Fruit fly (Drosophila melanogaster) whole organism, embryonic: ENCODE data around the gene Ilp7.

Experiments
- C15 ChIP-seq: fragments of 200-800 bp; sonication (Bioruptor generic); IDR thresholded peaks from 3 replicates; pipeline ENCODE4 v1.3.6; 2022; ENCODE audit warnings: missing biosample characterization, missing genetic modification characterization
- CG10147 ChIP-seq: fragments of 200-800 bp; sonication (Bioruptor generic); optimal IDR thresholded peaks from 2 replicates; lab custom pipeline; 2019; ENCODE audit warnings: missing biosample characterization, mild to moderate bottlenecking, missing genetic modification characterization, moderate library complexity
- CG10267 ChIP-seq: fragments of 200-800 bp; sonication (Bioruptor generic); optimal IDR thresholded peaks from 2 replicates; lab custom pipeline; 2018; ENCODE audit warnings: missing biosample characterization, mild to moderate bottlenecking, missing genetic modification characterization, moderate library complexity
- CG11093 ChIP-seq: fragments of 200-800 bp; sonication (Bioruptor generic); IDR thresholded peaks from 3 replicates; pipeline ENCODE4 v1.3.6; 2022; ENCODE audit warnings: missing biosample characterization, missing genetic modification characterization
- CG14441 ChIP-seq: fragments of 200-800 bp; sonication (Bioruptor generic); IDR thresholded peaks from 2 replicates; pipeline ENCODE4 v1.3.6; 2022; ENCODE audit warnings: missing biosample characterization, missing genetic modification characterization
- CG14710 ChIP-seq: fragments of 200-800 bp; sonication (Bioruptor generic); optimal IDR thresholded peaks from 3 replicates; lab custom pipeline; 2019; ENCODE audit warnings: missing biosample characterization, mild to moderate bottlenecking, missing genetic modification characterization, moderate library complexity
- CG16813 ChIP-seq: fragments of 200-800 bp; sonication (Bioruptor generic); IDR thresholded peaks from 3 replicates; pipeline ENCODE4 v1.3.6; 2022; ENCODE audit warnings: missing biosample characterization, missing genetic modification characterization; ENCODE audit not compliant: partially characterized antibody
- CG16815 ChIP-seq: fragments of 200-800 bp; sonication (Bioruptor generic); optimal IDR thresholded peaks from 3 replicates; lab custom pipeline; 2017; ENCODE audit warnings: missing biosample characterization, mild to moderate bottlenecking, missing genetic modification characterization
- CG17361 ChIP-seq: fragments of 200-800 bp; sonication (Bioruptor generic); IDR thresholded peaks from 3 replicates; pipeline ENCODE4 v1.3.6; 2022; ENCODE audit warnings: missing biosample characterization, missing genetic modification characterization
- CG17612 ChIP-seq: fragments of 200-800 bp; sonication (Bioruptor generic); IDR thresholded peaks from 2 replicates; pipeline ENCODE4 v1.3.6; 2022; ENCODE audit warnings: missing biosample characterization, missing genetic modification characterization
- CG18599 ChIP-seq: fragments of 200-800 bp; sonication (Bioruptor generic); optimal IDR thresholded peaks from 3 replicates; lab custom pipeline; 2017; ENCODE audit warnings: missing biosample characterization, missing genetic modification characterization, mild to moderate bottlenecking, moderate library complexity, missing genetic modification reagents
- CG18619 ChIP-seq: fragments of 200-800 bp; sonication (Bioruptor generic); optimal IDR thresholded peaks from 3 replicates; lab custom pipeline; 2017; ENCODE audit warnings: missing biosample characterization, mild to moderate bottlenecking, missing genetic modification characterization
- CG31224 ChIP-seq: fragments of 200-800 bp; sonication (Bioruptor generic); IDR thresholded peaks from 2 replicates; pipeline ENCODE4 v1.3.6; 2022; ENCODE audit warnings: missing biosample characterization, missing genetic modification characterization
- CG32767 ChIP-seq: fragments of 200-800 bp; sonication (Bioruptor generic); IDR thresholded peaks from 2 replicates; pipeline ENCODE4 v1.3.6; 2022; ENCODE audit warnings: missing biosample characterization, missing genetic modification characterization
- CG3407 ChIP-seq: fragments of 200-800 bp; sonication (Bioruptor generic); optimal IDR thresholded peaks from 2 replicates; lab custom pipeline; 2018; ENCODE audit warnings: missing biosample characterization, mild to moderate bottlenecking, missing genetic modification characterization
- CG8290 ChIP-seq, 3 experiments: fragments of 200-800 bp; sonication (Bioruptor generic); optimal IDR thresholded peaks; 2 replicates each; lab custom pipeline; 2016 to 2019; ENCODE audit warnings: missing biosample characterization in 3 of 3, missing genetic modification characterization in 3 of 3, mild to moderate bottlenecking in 2 of 3, moderate library complexity in 1 of 3
- CG8359 ChIP-seq: fragments of 200-800 bp; sonication (Bioruptor generic); optimal IDR thresholded peaks from 2 replicates; lab custom pipeline; 2017; ENCODE audit warnings: missing biosample characterization, mild to moderate bottlenecking, missing genetic modification characterization, borderline replicate concordance
- CG8765 ChIP-seq: fragments of 200-800 bp; sonication (Bioruptor generic); IDR thresholded peaks from 2 replicates; pipeline ENCODE4 v1.3.6; 2022; ENCODE audit warnings: missing biosample characterization, missing genetic modification characterization
- CG9932 ChIP-seq: fragments of 200-800 bp; sonication (Bioruptor generic); IDR thresholded peaks from 2 replicates; pipeline ENCODE4 v1.3.6; 2022; ENCODE audit warnings: missing biosample characterization, missing genetic modification characterization
- Doc2 ChIP-seq: fragments of 200-800 bp; sonication (Bioruptor generic); IDR thresholded peaks from 2 replicates; pipeline ENCODE4 v1.3.6; 2022; ENCODE audit warnings: missing biosample characterization, missing genetic modification characterization
- Ets97D ChIP-seq: fragments of 200-800 bp; sonication (Bioruptor generic); optimal IDR thresholded peaks from 3 replicates; lab custom pipeline; 2016; ENCODE audit warnings: missing biosample characterization, missing genetic modification characterization
- HLH54F ChIP-seq: fragments of 200-800 bp; sonication (Bioruptor generic); optimal IDR thresholded peaks from 3 replicates; lab custom pipeline; 2016; ENCODE audit warnings: missing biosample characterization, missing genetic modification characterization
- Hmr ChIP-seq: fragments of 200-800 bp; sonication (Bioruptor generic); optimal IDR thresholded peaks from 3 replicates; lab custom pipeline; 2017; ENCODE audit warnings: mild to moderate bottlenecking, missing biosample characterization, missing genetic modification reagents, missing genetic modification characterization
- MESR4 ChIP-seq: fragments of 200-800 bp; sonication (Bioruptor generic); optimal IDR thresholded peaks from 2 replicates; lab custom pipeline; 2018; ENCODE audit warnings: missing biosample characterization, mild to moderate bottlenecking, missing genetic modification characterization, moderate library complexity
- MTF-1 ChIP-seq: fragments of 200-800 bp; sonication (Bioruptor generic); optimal IDR thresholded peaks from 2 replicates; lab custom pipeline; 2018; ENCODE audit warnings: missing biosample characterization, mild to moderate bottlenecking, missing genetic modification characterization, borderline replicate concordance
- NFAT ChIP-seq: fragments of 200-800 bp; sonication (Bioruptor generic); IDR thresholded peaks from 2 replicates; pipeline ENCODE4 v1.3.6; 2022; ENCODE audit warnings: missing biosample characterization, missing genetic modification characterization
- Ravus ChIP-seq: fragments of 200-800 bp; sonication (Bioruptor generic); IDR thresholded peaks from 2 replicates; pipeline ENCODE4 v1.3.6; 2022; ENCODE audit warnings: missing biosample characterization, missing genetic modification characterization
- Rx ChIP-seq: fragments of 200-800 bp; sonication (Bioruptor generic); IDR thresholded peaks from 2 replicates; pipeline ENCODE4 v1.3.6; 2022; ENCODE audit warnings: missing biosample characterization, missing genetic modification characterization
- Tbp ChIP-seq: fragments of >200 bp; optimal IDR thresholded peaks from 2 replicates; lab custom pipeline; 2018; ENCODE audit warnings: missing biosample characterization, missing genetic modification characterization
- ara ChIP-seq: fragments of 200-800 bp; sonication (Bioruptor generic); IDR thresholded peaks from 2 replicates; pipeline ENCODE4 v1.3.6; 2022; ENCODE audit warnings: missing biosample characterization, missing genetic modification characterization
- chinmo ChIP-seq: fragments of 200-800 bp; sonication (Bioruptor generic); IDR thresholded peaks from 4 replicates; pipeline ENCODE4 v1.3.6; 2022; ENCODE audit warnings: missing biosample characterization, missing genetic modification characterization; ENCODE audit not compliant: partially characterized antibody
- cwo ChIP-seq: fragments of 200-800 bp; sonication (Bioruptor generic); optimal IDR thresholded peaks from 3 replicates; lab custom pipeline; 2017; ENCODE audit warnings: missing biosample characterization, missing genetic modification characterization, mild to moderate bottlenecking, moderate library complexity, missing genetic modification reagents
- ems ChIP-seq: fragments of 200-800 bp; sonication (Bioruptor generic); optimal IDR thresholded peaks from 3 replicates; lab custom pipeline; 2016; ENCODE audit warnings: missing biosample characterization, missing genetic modification characterization
- en ChIP-seq: fragments of 200-800 bp; sonication (Bioruptor generic); optimal IDR thresholded peaks from 2 replicates; lab custom pipeline; 2016; ENCODE audit warnings: missing biosample characterization, missing genetic modification characterization
- eyg ChIP-seq: fragments of 200-800 bp; sonication (Bioruptor generic); optimal IDR thresholded peaks from 3 replicates; lab custom pipeline; 2016; ENCODE audit warnings: missing biosample characterization, missing genetic modification characterization
- jigr1 ChIP-seq: fragments of 200-800 bp; sonication (Bioruptor generic); IDR thresholded peaks from 3 replicates; pipeline ENCODE4 v1.3.6; 2022; ENCODE audit warnings: missing biosample characterization, missing genetic modification characterization
- knrl ChIP-seq: fragments of 200-800 bp; sonication (Bioruptor generic); IDR thresholded peaks from 3 replicates; pipeline ENCODE4 v1.3.6; 2022; ENCODE audit warnings: missing biosample characterization, missing genetic modification characterization; ENCODE audit not compliant: partially characterized antibody
- lov ChIP-seq, 2 experiments: fragments of 200-800 bp in 1 of 2; fragments of >200 bp in 1 of 2; sonication (Bioruptor generic) in 1 of 2; IDR thresholded peaks in 1 of 2; optimal IDR thresholded peaks in 1 of 2; 2 replicates in 1 of 2; 3 replicates in 1 of 2; pipeline versions ENCODE4 v1.3.6 to Lab custom; 2017 to 2022; ENCODE audit warnings: missing biosample characterization in 1 of 2, missing genetic modification characterization in 1 of 2
- maf-S ChIP-seq: fragments of 200-800 bp; sonication (Bioruptor generic); optimal IDR thresholded peaks from 2 replicates; lab custom pipeline; 2016; ENCODE audit warnings: missing biosample characterization, missing genetic modification characterization
- odd ChIP-seq: fragments of 200-800 bp; sonication (Bioruptor generic); optimal IDR thresholded peaks from 2 replicates; lab custom pipeline; 2017; ENCODE audit warnings: missing biosample characterization, mild to moderate bottlenecking, missing genetic modification characterization
- onecut ChIP-seq: fragments of 200-800 bp; sonication (Bioruptor generic); IDR thresholded peaks from 2 replicates; pipeline ENCODE4 v1.3.6; 2022; ENCODE audit warnings: missing biosample characterization, missing genetic modification characterization
- schlank ChIP-seq: fragments of 200-800 bp; sonication (Bioruptor generic); optimal IDR thresholded peaks from 2 replicates; lab custom pipeline; 2018; ENCODE audit warnings: missing biosample characterization, mild to moderate bottlenecking, missing genetic modification characterization
- stc ChIP-seq: fragments of 200-800 bp; sonication (Bioruptor generic); IDR thresholded peaks from 2 replicates; pipeline ENCODE4 v1.3.6; 2022; ENCODE audit warnings: missing biosample characterization, missing genetic modification characterization
- tll ChIP-seq, 2 experiments: fragments of 200-800 bp in 1 of 2; fragments of >200 bp in 1 of 2; sonication (Bioruptor generic) in 1 of 2; optimal IDR thresholded peaks; 2 replicates each; lab custom pipeline; 2017 to 2019; ENCODE audit warnings: missing biosample characterization in 2 of 2, missing genetic modification characterization in 2 of 2, mild to moderate bottlenecking in 1 of 2, moderate library complexity in 1 of 2
- unc-4 ChIP-seq: fragments of 200-800 bp; sonication (Bioruptor generic); IDR thresholded peaks from 2 replicates; pipeline ENCODE4 v1.3.6; 2022; ENCODE audit warnings: missing biosample characterization, missing genetic modification characterization; ENCODE audit not compliant: partially characterized antibody
- vvl ChIP-seq: fragments of 200-800 bp; sonication (Bioruptor generic); IDR thresholded peaks from 2 replicates; pipeline ENCODE4 v1.3.6; 2022; ENCODE audit warnings: missing biosample characterization, missing genetic modification characterization

Ilp7 gene

dm6 chrX:3686469-3687410, 19.3 kb downstream of the Ilp7 start (continued):
- peak; percentile 39; the same call in 1 of the 2 replicates for TF ChIP-seq CG8765 (GFP tag; lab: Robert Waterston, UW)
- 0 out of 3 replicates have a peak, but pooled peaks have one; percentile 36 for TF ChIP-seq jigr1 (GFP tag; lab: Robert Waterston, UW)
- TF ChIP-seq CG16813 (GFP tag; lab: Robert Waterston, UW): no peak
- peak; percentile 56 for TF ChIP-seq CG14441 (GFP tag; lab: Robert Waterston, UW)
- TF ChIP-seq Hmr (GFP tag; lab: Kevin White, UChicago): peak; percentile 16
- peak; percentile 27 for TF ChIP-seq en
- TF ChIP-seq CG18619 (GFP tag; lab: Kevin White, UChicago): peak; percentile 61
- no peak; the same call in 2 of the 3 replicates for TF ChIP-seq knrl
- peak; percentile 36 for TF ChIP-seq HLH54F
- TF ChIP-seq CG10267 (tag; lab: Kevin White, UChicago): peak; percentile 63
- peak; percentile 48 for TF ChIP-seq stc (GFP tag; lab: Robert Waterston, UW)
- TF ChIP-seq CG31224 (GFP tag; lab: Robert Waterston, UW): no peak
- no peak for TF ChIP-seq Ets97D (GFP tag; lab: Kevin White, UChicago)
- peak; percentile 72; the same call in 1 of the 3 replicates for TF ChIP-seq CG17361 (GFP tag; lab: Robert Waterston, UW)
- TF ChIP-seq MTF-1 (GFP tag; lab: Kevin White, UChicago): no peak
- no peak for TF ChIP-seq CG10147
- TF ChIP-seq NFAT (GFP tag; lab: Robert Waterston, UW): no peak
- TF ChIP-seq CG3407: peak; percentile 57
- peak; percentile 55; the same call in 2 of the 3 replicates for TF ChIP-seq CG11093 (GFP tag; lab: Robert Waterston, UW)
- peak; percentile 82 for TF ChIP-seq onecut (GFP tag; lab: Robert Waterston, UW)
- TF ChIP-seq CG32767 (GFP tag; lab: Robert Waterston, UW): peak; percentile 60; the same call in 1 of the 2 replicates
- peak; percentile 64; the same call in 1 of the 4 replicates for TF ChIP-seq chinmo (GFP tag; lab: Robert Waterston, UW)
- TF ChIP-seq cwo (GFP tag; lab: Kevin White, UChicago): peak; percentile 36
- no peak for TF ChIP-seq Doc2 (GFP tag; lab: Robert Waterston, UW)
- TF ChIP-seq schlank (tag; lab: Kevin White, UChicago): no peak
- TF ChIP-seq maf-S (GFP tag; lab: Kevin White, UChicago): peak; percentile 48
- no peak for TF ChIP-seq unc-4
- TF ChIP-seq Tbp (GFP tag; lab: Kevin White, UChicago): no peak
- no peak for TF ChIP-seq CG9932 (GFP tag; lab: Robert Waterston, UW)
- TF ChIP-seq vvl (GFP tag; lab: Robert Waterston, UW): peak; percentile 86
- TF ChIP-seq CG14710 (tag; lab: Kevin White, UChicago): peak; percentile 75
- peak; percentile 37 for TF ChIP-seq CG8290 (GFP tag; optimal IDR thresholded peaks at IDR 0.05; lab: Kevin White, UChicago)
- peak in 1 of 2 experiments; percentile 68 for TF ChIP-seq CG8290 (tag; optimal IDR thresholded peaks at IDR 0.05; lab: Kevin White, UChicago)
- TF ChIP-seq Ravus (GFP tag; lab: Robert Waterston, UW): no peak
- no peak for TF ChIP-seq C15 (GFP tag; lab: Robert Waterston, UW)
- TF ChIP-seq eyg: no peak
- TF ChIP-seq ems (GFP tag; lab: Kevin White, UChicago): peak; percentile 12
- no peak for TF ChIP-seq CG17612 (GFP tag; lab: Robert Waterston, UW)
- peak; percentile 75 for TF ChIP-seq ara (GFP tag; lab: Robert Waterston, UW)
- TF ChIP-seq odd (GFP tag; lab: Kevin White, UChicago): no peak
- peak; percentile 39 for TF ChIP-seq CG8359
- peak; percentile 59 for TF ChIP-seq CG16815
- TF ChIP-seq CG18599 (GFP tag; lab: Kevin White, UChicago): peak; percentile 66
- peak; percentile 72 for TF ChIP-seq Rx (GFP tag; lab: Robert Waterston, UW)
- no peak for TF ChIP-seq lov (optimal IDR thresholded peaks at IDR 0.05; lab: Kevin White, UChicago)
- TF ChIP-seq lov (GFP tag; IDR thresholded peaks at IDR 0.05; lab: Robert Waterston, UW): no peak
- no peak for TF ChIP-seq MESR4 (GFP tag; lab: Kevin White, UChicago)
- no peak for TF ChIP-seq tll (GFP tag; optimal IDR thresholded peaks at IDR 0.05; lab: Kevin White, UChicago)
